Worm (Caenorhabditis elegans) whole organism, dauer: ENCODE results near the gene set-13.

Experiments
- unc-62 ChIP-seq: sonication (generic microtip); optimal IDR thresholded peaks from 2 replicates; lab custom pipeline; 2017; ENCODE audit warnings: missing biosample characterization, missing genetic modification reagents, missing genetic modification characterization

Gene set-13

DNA sequence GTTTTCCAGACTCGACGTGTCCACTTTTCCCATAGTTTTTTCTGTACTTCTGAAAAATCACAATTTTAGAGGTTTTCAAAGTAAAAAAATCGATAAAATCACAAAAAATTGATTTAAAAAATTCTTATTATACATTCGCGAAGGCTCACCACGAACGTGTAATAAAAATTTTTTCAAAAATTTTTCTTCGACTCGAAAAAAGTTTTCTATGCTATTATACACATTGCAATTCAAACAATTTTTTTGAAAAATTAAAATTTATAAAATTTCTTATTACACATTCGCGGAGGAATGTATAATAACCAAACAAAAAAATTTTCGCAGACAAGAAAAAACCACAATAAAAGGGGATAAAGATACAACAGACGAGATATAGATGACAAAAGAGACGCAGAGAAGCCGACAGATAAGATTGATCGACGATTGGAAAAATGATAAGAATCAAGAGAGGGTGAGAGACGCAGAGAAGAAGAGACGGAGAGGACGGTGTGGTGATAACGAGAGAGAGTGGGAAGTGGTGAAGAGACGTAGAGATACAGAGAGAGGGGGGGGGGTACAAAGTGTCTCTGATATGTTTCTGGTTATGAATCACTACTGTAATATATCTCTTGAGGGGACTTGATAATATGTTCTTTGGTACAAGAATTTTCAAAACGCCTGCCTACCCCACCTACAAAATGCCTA, 16.1 kb upstream of the set-13 start, which contains the start of gene nhr-119:
TSS of gene nhr-119 (minus strand) at position 51 of the 684 bp plus-strand sequence.
- TF ChIP-seq unc-62 (GFP tag; lab: Kevin White, UChicago): no peak

DNA sequence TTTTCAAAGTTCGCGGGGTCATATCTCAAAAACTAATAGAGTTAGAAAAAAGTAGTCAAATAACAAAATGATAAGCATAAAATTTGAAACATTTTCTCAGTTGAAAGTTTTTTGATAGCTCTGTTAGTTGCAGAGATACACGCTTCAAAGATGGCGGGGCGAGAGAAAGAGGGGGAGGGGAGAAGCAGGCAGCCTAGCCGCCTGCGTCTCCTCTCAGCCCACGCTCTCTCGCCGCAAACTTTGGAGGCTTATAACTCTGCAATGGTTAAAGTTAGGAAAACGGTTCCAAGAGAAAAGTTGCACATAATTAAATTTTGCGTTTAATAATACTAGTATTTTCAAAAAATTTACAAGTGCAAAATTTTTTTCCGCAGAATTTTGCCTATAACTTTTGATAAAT, 15.0 kb upstream of the set-13 start:
- no peak for TF ChIP-seq unc-62 (GFP tag; lab: Kevin White, UChicago)

DNA sequence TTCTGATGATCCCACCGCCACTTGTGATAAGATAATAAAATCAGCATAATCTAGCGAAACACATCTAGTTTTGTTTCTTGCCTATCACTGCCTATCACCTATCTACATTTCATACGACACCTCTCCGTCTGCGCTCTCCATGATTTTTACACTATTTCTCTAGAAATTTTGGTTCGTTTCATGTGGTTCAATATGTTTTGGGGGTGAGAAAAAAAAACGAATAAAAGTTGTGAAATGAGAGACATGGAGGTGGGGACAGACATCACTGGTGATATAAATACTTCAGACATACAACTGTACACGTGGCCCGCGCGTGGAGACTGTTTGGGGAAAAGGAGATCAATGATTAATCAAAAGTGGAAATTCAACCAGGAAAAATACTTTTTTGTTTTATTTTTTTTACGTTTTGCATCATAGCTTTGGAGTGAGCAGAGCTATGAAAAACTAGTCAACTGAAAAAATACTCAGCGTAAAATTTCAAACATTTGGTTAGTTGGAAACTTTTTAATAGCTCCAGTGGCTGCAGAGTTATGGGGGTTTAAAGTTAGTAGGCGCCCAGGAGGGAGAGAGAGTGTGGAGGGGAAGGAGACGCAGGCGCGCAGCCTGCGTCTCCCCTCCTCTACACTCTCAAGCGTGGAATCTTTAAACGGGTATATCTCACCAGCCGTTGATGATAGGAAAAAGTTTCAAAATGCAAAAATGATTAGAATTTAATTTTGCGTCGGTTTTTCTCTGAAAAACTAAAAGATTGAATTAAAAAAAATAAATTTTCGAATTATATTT, 13.8 kb upstream of the set-13 start:
- TF ChIP-seq unc-62 (GFP tag; lab: Kevin White, UChicago): no peak

DNA sequence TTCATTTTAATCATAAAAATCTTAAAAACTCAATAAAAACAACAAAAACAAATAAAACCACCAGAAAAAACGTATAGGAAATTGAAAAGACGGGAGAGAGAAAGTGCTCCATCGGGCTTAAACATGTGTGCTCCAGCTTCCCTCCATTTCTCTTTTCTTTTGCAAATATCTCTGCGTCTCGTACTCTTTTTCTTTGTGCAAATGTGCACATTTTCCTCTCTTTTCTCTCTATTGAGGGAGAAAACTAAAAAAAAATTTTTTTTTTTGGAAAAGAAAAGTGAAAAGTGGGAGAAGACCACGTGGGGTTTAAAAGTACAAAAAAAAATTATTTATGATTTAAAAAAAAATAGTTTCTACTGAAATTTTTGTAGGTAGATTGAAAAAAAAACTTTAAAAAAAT, 12.5 kb upstream of the set-13 start:
- TF ChIP-seq unc-62 (GFP tag; lab: Kevin White, UChicago): no peak

DNA sequence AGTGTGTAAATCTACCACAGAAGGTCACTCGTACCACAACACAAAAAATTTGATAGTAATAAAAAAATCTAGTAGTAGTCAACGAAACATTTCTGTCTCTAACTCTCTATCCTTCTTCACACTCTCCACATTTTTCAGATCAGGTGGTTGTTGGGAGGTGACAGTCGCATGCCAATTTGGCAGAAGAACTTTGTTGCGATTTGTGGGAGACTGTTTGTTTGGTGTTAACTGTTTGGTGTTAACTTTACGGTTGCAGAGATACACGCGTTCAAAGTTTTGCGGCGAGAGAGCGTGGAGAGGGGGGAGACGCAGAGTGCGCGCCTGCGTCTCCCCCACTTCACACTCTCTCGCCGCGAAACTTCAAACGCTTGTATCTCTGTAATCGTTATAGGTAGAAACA, 11.8 kb upstream of the set-13 start:
- no peak for TF ChIP-seq unc-62 (GFP tag; lab: Kevin White, UChicago)

DNA sequence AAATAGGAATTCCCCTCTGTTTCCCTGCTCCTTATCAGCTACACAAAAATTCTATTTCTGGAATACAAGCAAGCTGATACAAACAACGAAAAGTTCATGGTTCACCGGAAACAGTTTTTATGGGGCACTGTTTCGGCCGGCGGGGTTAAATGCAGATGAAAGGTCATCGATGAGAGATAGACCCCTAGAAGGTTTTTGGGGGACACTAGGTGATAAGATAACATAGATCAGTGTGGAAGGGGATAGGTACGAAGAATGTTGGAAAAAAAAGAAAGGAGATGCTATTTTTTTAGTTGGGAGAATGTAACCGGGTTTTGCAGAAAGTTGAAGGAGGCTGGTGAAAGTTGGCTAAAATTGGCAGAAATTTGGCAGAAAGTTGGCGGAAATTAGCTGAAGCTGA, 11.2 kb upstream of the set-13 start:
- no peak for TF ChIP-seq unc-62 (GFP tag; lab: Kevin White, UChicago)

DNA sequence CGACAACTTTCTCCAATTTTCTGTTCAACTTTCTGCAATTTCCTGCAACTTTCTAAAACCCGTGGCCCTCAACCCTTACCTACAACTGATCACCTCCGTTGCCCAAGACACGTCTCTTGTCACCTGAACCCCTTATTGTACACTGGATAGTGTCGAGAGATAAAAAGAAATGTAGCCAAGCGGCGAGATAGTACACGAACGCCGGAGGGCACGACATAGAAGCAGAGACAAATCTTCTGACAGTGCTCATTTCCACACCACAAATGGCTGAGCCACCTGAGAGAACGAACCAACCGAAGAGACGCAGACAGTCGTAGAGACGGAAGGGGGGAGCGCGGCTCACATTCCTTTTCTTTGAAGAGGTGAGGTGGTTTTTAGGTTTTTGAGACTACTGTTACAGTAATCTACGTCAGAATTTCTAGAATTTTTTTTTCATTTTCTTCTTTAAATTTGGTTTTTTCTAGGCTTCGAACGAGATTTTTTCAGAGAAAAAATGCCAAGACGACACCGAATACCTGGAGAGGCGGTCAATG, 9.0 kb upstream of the set-13 start, which contains the start of gene K12H6.12:
TSS of gene K12H6.12 (plus strand) at position 483 of the 533 bp plus-strand sequence.
- TF ChIP-seq unc-62 (GFP tag; lab: Kevin White, UChicago): no peak

DNA sequence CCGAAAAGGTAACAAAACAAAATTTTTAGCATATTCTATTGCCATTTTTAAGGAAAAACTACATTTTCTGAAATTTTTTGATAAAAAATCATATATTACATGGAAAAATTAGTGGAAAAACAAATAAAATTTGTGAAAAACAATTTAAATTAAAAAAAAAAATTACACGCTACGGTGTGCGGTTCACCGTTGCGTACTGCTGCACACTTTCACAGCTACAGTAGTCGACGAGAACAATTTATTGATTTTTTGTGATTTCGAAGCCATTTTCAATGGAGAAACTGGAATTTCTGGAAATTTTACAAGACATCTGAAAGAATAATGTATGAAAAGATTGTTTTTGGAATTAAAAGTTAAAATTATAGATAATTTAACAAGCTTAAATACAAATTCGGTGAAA, 1.8 kb upstream of the set-13 start:
- no peak for TF ChIP-seq unc-62 (GFP tag; lab: Kevin White, UChicago)

DNA sequence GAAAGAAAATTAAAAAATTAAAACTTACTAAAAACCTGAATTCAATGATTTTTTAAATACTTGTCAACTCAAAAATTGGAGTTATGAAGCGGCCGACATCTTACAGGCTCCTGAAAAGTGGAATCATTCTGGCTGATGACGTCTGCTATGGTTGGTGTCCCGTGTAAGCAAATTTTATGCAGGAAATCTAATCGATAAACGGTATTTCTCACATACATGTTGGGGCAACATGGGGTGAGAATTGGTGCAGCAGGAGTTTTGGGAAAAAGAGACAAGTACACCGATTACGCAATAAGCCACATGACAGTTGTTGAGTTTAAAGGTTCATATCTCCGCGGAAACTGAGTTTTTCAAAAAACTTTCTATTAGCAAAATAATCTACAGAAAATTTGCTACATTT, 1.3 kb upstream of the set-13 start, which contains the start of gene K12H6.2:
TSS of gene K12H6.2 (minus strand) at position 101 of the 400 bp plus-strand sequence.
- no peak for TF ChIP-seq unc-62 (GFP tag; lab: Kevin White, UChicago)

DNA sequence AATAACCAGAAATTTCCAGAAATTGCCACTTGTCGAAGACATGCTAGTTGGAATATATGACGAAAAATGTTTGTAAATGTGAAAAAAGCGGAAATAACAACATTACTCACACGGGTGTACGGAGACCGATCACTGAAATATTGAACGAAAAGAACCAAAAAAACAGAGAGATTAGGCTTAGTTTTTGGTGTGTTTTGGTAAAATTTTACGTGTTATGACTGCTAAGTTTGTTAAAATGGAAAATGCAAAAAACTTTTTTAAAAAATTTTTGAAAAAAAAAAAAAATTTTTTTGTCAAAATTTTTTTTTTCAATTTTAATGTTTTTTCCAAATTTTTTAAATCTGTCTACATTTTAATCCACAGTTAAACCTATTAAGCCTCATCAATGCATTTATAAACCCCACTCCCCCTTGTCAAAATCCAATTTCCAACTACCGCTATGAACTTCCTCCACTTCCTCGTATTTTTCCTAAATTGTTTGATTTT, 5.7 kb downstream of the set-13 start, which contains the start of the genes fut-4 and K12H6.10:
TSS of gene fut-4 (minus strand) at position 101 of the 486 bp plus-strand sequence.
TSS of gene K12H6.10 (plus strand) at position 436 of the 486 bp plus-strand sequence.
- TF ChIP-seq unc-62 (GFP tag; lab: Kevin White, UChicago): no peak

DNA sequence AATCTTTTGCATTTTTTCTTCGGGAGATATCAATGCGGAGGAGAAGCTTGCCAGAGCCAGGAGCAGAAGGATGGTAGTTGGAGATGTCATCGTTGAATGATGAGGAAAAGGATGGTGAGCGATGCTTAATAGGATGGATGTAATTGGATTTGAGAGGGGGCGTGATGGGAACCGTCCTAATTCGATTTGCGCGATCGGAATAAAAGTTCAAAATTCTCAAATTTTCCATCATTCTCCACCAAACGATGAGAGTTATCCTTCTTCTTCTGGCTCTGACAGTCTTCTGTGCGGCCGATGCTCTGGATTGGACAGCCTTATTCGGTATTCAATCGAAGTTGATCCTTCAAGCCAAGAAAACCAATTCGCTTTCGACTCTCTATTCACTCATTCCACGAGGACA, 7.4 kb downstream of the set-13 start, which contains the start of the genes K12H6.4 and K12H6.9:
TSS of gene K12H6.4 (minus strand) at position 101 of the 400 bp plus-strand sequence.
TSS of gene K12H6.9 (plus strand) at position 236 of the 400 bp plus-strand sequence.
- no peak for TF ChIP-seq unc-62 (GFP tag; lab: Kevin White, UChicago)

DNA sequence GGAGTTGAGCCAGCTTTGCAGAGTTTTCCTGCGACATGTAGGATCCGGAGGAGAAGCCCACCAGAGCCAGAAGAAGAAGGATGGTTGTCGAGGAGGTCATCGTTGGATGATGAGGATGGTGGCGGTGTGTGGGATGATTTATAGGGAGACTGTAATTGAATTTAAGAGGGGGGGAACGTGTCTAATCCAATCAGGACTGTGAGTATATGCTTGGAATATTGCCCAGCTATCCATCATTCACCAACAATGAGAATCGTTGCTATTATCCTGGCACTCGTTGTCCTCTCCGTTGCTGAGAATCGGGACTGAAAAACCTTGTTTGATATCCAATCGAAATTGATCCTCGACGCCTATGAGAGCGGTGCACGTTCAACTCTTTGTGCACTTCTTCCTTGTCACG, 9.3 kb downstream of the set-13 start, which contains the start of gene K12H6.5:
TSS of gene K12H6.5 (minus strand) at position 101 of the 400 bp plus-strand sequence.
- TF ChIP-seq unc-62 (GFP tag; lab: Kevin White, UChicago): no peak

DNA sequence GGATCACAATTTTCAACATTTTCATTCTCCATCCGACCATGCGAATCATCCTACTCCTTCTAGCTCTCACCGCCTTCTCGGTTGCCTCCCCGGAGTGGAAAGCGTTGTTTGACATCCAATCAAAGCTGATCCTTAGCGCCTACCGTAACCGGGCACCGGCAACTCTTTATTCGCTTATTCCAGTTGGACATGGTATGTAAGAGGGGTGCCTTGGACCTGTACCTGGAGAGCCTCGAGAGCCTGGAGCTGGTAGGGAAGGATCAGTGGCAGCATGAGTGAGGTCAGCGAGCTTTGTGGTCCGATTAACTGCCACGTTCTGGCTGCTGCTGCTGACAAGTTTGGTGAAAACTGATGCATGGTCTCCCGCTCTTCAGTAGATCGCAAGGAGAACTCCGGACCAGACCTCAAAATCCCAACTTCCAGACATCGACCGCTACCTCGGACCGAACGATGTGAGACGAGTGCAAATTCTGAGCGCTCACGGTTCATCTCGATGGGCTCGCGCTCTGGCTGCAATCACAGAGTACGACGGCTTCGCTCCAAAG, 11.2 kb downstream of the set-13 start, which contains the start of gene K12H6.8:
TSS of gene K12H6.8 (plus strand) at position 38 of the 545 bp plus-strand sequence.
- no peak for TF ChIP-seq unc-62 (GFP tag; lab: Kevin White, UChicago)

DNA sequence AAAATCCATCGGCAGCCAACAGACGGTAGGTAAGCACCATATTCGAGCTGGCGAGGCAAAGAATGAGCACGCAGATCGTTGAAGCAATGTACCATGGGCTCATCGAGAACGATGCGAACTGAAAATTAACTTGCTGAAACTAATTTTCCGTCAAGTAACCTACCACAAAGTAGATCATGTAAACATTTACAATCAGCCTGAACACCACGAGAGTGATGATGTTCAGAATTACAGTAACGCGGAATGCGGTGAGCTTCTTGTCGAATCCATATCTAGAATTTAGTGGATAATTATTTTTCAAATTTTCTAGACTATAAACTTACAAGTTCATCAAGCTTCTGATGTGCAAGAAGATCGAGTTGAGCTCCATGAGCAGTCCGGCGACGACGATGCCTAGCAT, 12.7 kb downstream of the set-13 start:
- no peak for TF ChIP-seq unc-62 (GFP tag; lab: Kevin White, UChicago)

DNA sequence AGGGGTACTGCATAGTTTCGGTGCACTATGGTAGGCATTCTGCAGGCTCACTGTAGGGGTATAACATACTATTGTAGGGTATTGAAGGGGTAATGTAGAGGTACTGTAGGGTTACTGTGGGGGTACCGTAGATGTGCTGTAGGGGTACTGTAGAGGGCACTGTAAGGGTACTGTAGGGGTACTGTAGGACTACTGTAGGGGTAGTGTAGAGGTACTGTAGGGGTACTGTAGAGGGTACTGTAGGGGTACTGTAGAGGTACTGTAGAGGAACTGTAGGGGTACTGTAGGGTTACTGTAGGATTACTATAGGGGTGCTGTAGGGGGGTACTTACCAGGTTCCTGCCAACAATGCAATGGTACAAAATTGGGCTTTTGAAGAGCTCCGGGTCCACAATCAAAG, 13.4 kb downstream of the set-13 start:
- no peak for TF ChIP-seq unc-62 (GFP tag; lab: Kevin White, UChicago)
